Worm (Caenorhabditis elegans) whole organism, L4 larva: ENCODE data around the gene srh-223.

Experiments used
- R02D3.7 ChIP-seq: fragments of 150-350 bp; sonication (generic microtip); optimal IDR thresholded peaks from 3 replicates; lab custom pipeline; 2014; ENCODE audit warnings: missing biosample characterization, missing genetic modification characterization
- nhr-10 ChIP-seq: fragments of 150-350 bp; optimal IDR thresholded peaks from 2 replicates; lab custom pipeline; 2014; ENCODE audit warnings: missing biosample characterization, missing genetic modification characterization
- nhr-28 ChIP-seq: fragments of 150-350 bp; optimal IDR thresholded peaks from 2 replicates; lab custom pipeline; 2014; ENCODE audit warnings: missing biosample characterization, missing genetic modification characterization

ce11 chrIV:3979525-3979924 is 2.2 kb upstream of the srh-223 start, which contains the start of gene srh-222:
- no peak for TF ChIP-seq nhr-28 (tag; lab: Kevin White, UChicago)
- TF ChIP-seq nhr-10 (tag; lab: Kevin White, UChicago), result no peak
- TF ChIP-seq R02D3.7 (tag; lab: Kevin White, UChicago), result no peak
